Worm (Caenorhabditis elegans) whole organism, mixed stage, embryonic: ENCODE measurements around the gene K04C2.8.
A peak's percentile ranks its signal among the peaks of the same experiment; 100 is the strongest.

Experiments
- M03D4.4 ChIP-seq: sonication (generic microtip); optimal IDR thresholded peaks from 2 replicates; lab custom pipeline; 2017; ENCODE audit warnings: mild to moderate bottlenecking, missing genetic modification characterization, missing compliant biosample characterization
- bed-3 ChIP-seq: fragments of 200-800 bp; sonication (Bioruptor generic); optimal IDR thresholded peaks from 3 replicates; lab custom pipeline; 2018; ENCODE audit warnings: mild to moderate bottlenecking, missing genetic modification characterization, moderate library complexity, missing compliant biosample characterization
- ceh-43 ChIP-seq: fragments of 200-800 bp; sonication (Bioruptor generic); optimal IDR thresholded peaks from 2 replicates; lab custom pipeline; 2018; ENCODE audit warnings: mild to moderate bottlenecking, missing genetic modification characterization, moderate library complexity, missing compliant biosample characterization
- ces-1 ChIP-seq: fragments of 150-350 bp; optimal IDR thresholded peaks from 2 replicates; lab custom pipeline; 2014; ENCODE audit warnings: missing biosample characterization, missing genetic modification reagents, missing genetic modification characterization
- flh-1 ChIP-seq: fragments of 200-800 bp; sonication (Bioruptor generic); optimal IDR thresholded peaks from 2 replicates; lab custom pipeline; 2018; ENCODE audit warnings: mild to moderate bottlenecking, missing genetic modification characterization, moderate library complexity, missing compliant biosample characterization
- ham-2 ChIP-seq: fragments of 200-800 bp; sonication (Bioruptor generic); optimal IDR thresholded peaks from 2 replicates; lab custom pipeline; 2018; ENCODE audit warnings: mild to moderate bottlenecking, missing genetic modification characterization, missing compliant biosample characterization
- hlh-1 ChIP-seq: fragments of 150-350 bp; optimal IDR thresholded peaks from 2 replicates; lab custom pipeline; 2014; ENCODE audit warnings: missing biosample characterization, missing genetic modification reagents, missing genetic modification characterization
- lin-13 ChIP-seq: fragments of 150-350 bp; optimal IDR thresholded peaks from 2 replicates; lab custom pipeline; 2014; ENCODE audit warnings: missing biosample characterization, missing genetic modification characterization
- lin-32 ChIP-seq: fragments of 200-800 bp; sonication (Bioruptor generic); optimal IDR thresholded peaks from 2 replicates; lab custom pipeline; 2018; ENCODE audit warnings: mild to moderate bottlenecking, missing genetic modification characterization, missing compliant biosample characterization
- lsy-2 ChIP-seq: fragments of 150-350 bp; optimal IDR thresholded peaks from 2 replicates; lab custom pipeline; 2014; ENCODE audit warnings: missing biosample characterization, missing genetic modification characterization
- mep-1 ChIP-seq: fragments of 150-350 bp; optimal IDR thresholded peaks from 2 replicates; lab custom pipeline; 2017; ENCODE audit warnings: missing biosample characterization, missing genetic modification reagents, missing genetic modification characterization, inconsistent platforms
- nhr-12 ChIP-seq: fragments of 150-350 bp; optimal IDR thresholded peaks from 2 replicates; lab custom pipeline; 2014; ENCODE audit warnings: missing biosample characterization, missing genetic modification characterization
- nhr-2 ChIP-seq: fragments of 150-350 bp; optimal IDR thresholded peaks from 2 replicates; lab custom pipeline; 2014; ENCODE audit warnings: missing biosample characterization, missing genetic modification characterization
- nhr-28 ChIP-seq: fragments of 150-350 bp; optimal IDR thresholded peaks from 2 replicates; lab custom pipeline; 2014; ENCODE audit warnings: missing biosample characterization, missing genetic modification characterization
- nhr-76 ChIP-seq: sonication (generic microtip); optimal IDR thresholded peaks from 2 replicates; lab custom pipeline; 2017; ENCODE audit warnings: missing biosample characterization, missing genetic modification characterization
- sem-2 ChIP-seq: fragments of 200-800 bp; sonication (Bioruptor generic); optimal IDR thresholded peaks from 2 replicates; lab custom pipeline; 2018; ENCODE audit warnings: mild to moderate bottlenecking, missing genetic modification characterization, missing compliant biosample characterization
- snpc-4 ChIP-seq: fragments of 150-350 bp; optimal IDR thresholded peaks from 2 replicates; lab custom pipeline; 2014; ENCODE audit warnings: missing biosample characterization, missing genetic modification characterization
- sptf-1 ChIP-seq: sonication (generic microtip); optimal IDR thresholded peaks from 2 replicates; lab custom pipeline; 2017; ENCODE audit warnings: mild to moderate bottlenecking, missing genetic modification characterization, moderate library complexity, missing compliant biosample characterization
- tbx-8 ChIP-seq: fragments of 200-800 bp; sonication (Bioruptor generic); optimal IDR thresholded peaks from 2 replicates; lab custom pipeline; 2018; ENCODE audit warnings: mild to moderate bottlenecking, missing genetic modification characterization, moderate library complexity, missing compliant biosample characterization
- unc-120 ChIP-seq: sonication (generic microtip); optimal IDR thresholded peaks from 2 replicates; lab custom pipeline; 2017; ENCODE audit warnings: missing genetic modification characterization, missing compliant biosample characterization; ENCODE audit not compliant: poor library complexity, severe bottlenecking
- unc-62 ChIP-seq: fragments of 150-350 bp; optimal IDR thresholded peaks from 2 replicates; lab custom pipeline; 2014; ENCODE audit warnings: missing biosample characterization, missing genetic modification reagents, missing genetic modification characterization
- zip-8 ChIP-seq: fragments of 150-350 bp; optimal IDR thresholded peaks from 2 replicates; lab custom pipeline; 2014; ENCODE audit warnings: missing biosample characterization, missing genetic modification characterization
- ztf-11 ChIP-seq: fragments of 150-350 bp; optimal IDR thresholded peaks from 2 replicates; lab custom pipeline; 2014; ENCODE audit warnings: missing biosample characterization, missing genetic modification characterization

K04C2.8 gene

ce11 chrIII:6869268-6869667, 828 bp upstream of the K04C2.8 start, which contains the start of the genes cra-1 and kbp-1:
Gene cra-1 (minus strand): TSS chrIII:6869460.
Gene kbp-1 (plus strand): TSS chrIII:6869633.
- TF ChIP-seq unc-120 (tag; lab: Kevin White, UChicago) (peak; percentile 85), sem-2 (GFP tag; lab: Kevin White, UChicago) (no peak), lin-13 (tag; lab: Kevin White, UChicago) (peak; percentile 11), mep-1 (tag; lab: Kevin White, UChicago) (peak; percentile 58), lsy-2 (tag; lab: Kevin White, UChicago) (peak; percentile 48)

DNA sequence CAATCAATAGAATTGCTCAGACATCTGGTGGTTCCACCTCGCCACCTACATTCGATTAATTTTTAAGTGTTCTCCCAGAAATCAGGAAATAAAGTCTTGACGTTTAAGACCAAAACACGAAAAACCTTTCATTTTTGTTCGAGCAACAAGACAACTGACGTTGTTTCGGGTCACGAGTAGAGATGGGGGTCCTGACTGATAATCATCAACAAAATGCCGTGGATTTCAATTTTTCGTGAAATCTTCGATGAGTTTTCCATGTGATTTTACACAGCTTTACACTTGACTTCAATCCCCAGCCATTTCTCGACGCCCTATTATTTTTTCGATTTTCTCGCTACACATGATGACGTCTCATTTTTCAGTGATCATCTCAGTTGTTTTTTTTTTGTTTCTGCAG, 971 bp downstream of the K04C2.8 start:
- TF ChIP-seq nhr-28 (tag; lab: Kevin White, UChicago) (no peak), M03D4.4 (tag; lab: Kevin White, UChicago) (no peak), tbx-8 (GFP tag; lab: Kevin White, UChicago) (no peak), mep-1 (tag; lab: Kevin White, UChicago) (no peak), nhr-76 (tag; lab: Kevin White, UChicago) (no peak), unc-120 (tag; lab: Kevin White, UChicago) (no peak), sptf-1 (no peak), ceh-43 (no peak), hlh-1 (tag; lab: Kevin White, UChicago) (no peak), bed-3 (GFP tag; lab: Kevin White, UChicago) (no peak), unc-62 (GFP tag; lab: Kevin White, UChicago) (no peak)
- TF ChIP-seq, all 35 proteins: peak for 0

DNA sequence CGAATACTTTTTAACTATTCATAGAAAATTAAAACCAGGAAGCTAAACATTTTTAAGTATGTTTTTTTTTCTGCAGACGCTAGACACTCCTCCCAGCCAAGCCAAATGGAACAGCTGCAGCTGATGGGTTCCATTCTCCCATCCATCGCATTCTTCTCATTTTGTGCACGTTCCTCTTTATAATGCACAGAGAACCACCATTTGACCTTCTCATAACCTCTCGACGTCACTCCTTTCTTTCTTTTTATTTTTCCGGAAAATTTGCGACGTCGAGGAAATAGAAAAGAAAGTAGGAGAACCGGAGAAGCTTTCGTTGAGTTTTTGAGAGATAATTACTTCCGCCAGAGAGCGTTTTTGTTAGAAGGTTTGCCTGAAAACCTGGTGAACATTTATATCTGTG, 1.6 kb downstream of the K04C2.8 start:
- TF ChIP-seq nhr-2 (tag; lab: Kevin White, UChicago): peak; percentile 46
- no peak for TF ChIP-seq ces-1 (GFP tag; lab: Kevin White, UChicago)
- TF ChIP-seq flh-1 (GFP tag; lab: Kevin White, UChicago): no peak
- peak; percentile 52 for TF ChIP-seq hlh-1 (tag; lab: Kevin White, UChicago)

- TF ChIP-seq ham-2 (GFP tag; lab: Kevin White, UChicago): no peak
- no peak for TF ChIP-seq sptf-1
- TF ChIP-seq sem-2 (GFP tag; lab: Kevin White, UChicago): no peak
- TF ChIP-seq lin-32: no peak
- no peak for TF ChIP-seq tbx-8 (GFP tag; lab: Kevin White, UChicago)
- no peak for TF ChIP-seq lsy-2 (tag; lab: Kevin White, UChicago)
- no peak for TF ChIP-seq M03D4.4 (tag; lab: Kevin White, UChicago)
Measured at ce11 chrIII:6872534-6873150, 2.5 kb downstream of the K04C2.8 start, which contains the start of gene K04C2.3. Gene K04C2.3 (plus strand): TSS chrIII:6873089.

DNA sequence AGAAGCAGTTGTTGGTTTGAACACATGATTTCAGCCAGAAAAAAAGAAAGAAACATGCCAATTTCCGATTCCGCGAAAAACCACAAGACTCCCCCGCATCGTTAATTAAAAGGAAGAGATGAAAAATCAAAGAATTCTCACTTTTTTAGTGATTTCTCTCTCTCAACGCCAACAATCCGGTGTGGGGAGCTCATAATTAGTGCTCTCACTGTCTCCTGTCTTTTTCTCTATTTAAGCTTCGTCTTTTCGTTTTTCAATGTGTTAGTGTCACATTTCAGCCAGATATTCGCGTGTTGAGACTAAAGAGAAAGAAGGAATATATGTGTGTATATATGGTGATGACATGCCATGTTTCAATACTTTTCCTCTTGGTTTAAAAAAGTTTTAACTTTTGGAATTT, 3.6 kb downstream of the K04C2.8 start:
- no peak for TF ChIP-seq ham-2 (GFP tag; lab: Kevin White, UChicago)

DNA sequence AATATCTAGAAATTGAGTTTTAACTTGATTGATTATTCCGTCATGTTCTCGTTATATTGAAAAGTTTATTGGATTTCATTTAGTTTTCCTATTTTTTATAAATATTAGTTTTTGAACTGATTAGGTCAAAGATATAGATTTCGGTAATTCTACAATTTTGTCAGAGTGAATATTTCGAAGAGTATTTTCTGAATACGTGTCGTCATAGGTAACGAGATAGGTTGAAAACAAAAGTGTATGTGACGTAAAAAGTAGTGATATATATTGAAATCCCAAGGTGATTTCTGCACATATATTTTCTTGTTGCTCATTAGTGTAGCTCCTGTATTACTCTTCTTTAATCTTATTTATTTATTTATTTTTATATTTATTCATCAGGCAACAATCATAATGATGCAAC, 10.7 kb downstream of the K04C2.8 start, which contains the start of gene K04C2.7:
TSS of gene K04C2.7 (plus strand) at position 301 of the 400 bp plus-strand sequence.
- TF ChIP-seq tbx-8 (GFP tag; lab: Kevin White, UChicago) (no peak), ztf-11 (no peak), nhr-12 (tag; lab: Kevin White, UChicago) (no peak), hlh-1 (tag; lab: Kevin White, UChicago) (no peak), snpc-4 (tag; lab: Kevin White, UChicago) (no peak), zip-8 (tag; lab: Kevin White, UChicago) (no peak), flh-1 (GFP tag; lab: Kevin White, UChicago) (no peak), nhr-28 (tag; lab: Kevin White, UChicago) (no peak)

DNA sequence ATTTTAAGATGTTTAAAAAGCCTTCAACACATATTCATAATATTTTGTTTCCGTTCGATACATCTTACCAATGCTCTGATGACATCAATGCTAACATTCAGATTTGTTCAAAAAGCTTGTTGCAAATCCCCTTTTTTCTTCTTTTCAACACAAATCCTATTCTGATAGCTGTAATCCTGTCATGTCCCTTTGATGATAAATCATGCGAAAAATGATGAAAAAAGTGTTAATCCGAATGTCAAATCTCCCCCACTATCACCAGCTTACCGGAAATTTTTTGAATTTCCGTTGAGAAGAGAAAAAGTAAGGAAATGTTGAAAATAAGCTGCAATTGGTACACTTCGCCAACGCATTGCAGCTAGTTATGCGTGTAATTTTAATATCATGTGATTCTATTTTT, 11.6 kb downstream of the K04C2.8 start:
- no peak for TF ChIP-seq flh-1 (GFP tag; lab: Kevin White, UChicago)

DNA sequence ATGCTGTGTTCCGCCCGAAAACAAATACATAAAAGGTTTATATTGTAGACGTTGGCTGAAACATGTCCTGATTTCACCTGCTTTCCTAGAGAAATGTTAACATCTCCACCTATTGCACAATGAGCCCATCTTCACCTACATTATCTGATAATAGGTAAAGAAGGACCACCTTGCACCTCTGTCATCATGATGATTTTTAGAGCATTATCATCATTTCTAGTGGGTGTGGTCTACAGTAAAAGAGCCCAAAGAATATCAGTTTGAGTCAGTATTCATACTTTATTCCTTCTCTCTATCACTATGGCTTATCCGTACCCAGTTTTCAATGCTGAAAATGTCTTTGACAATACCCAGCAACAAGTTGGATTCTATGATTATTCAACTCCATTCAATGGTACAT, 14.1 kb downstream of the K04C2.8 start, which contains the start of gene med-2:
TSS of gene med-2 (plus strand) at position 301 of the 400 bp plus-strand sequence.
- no peak for TF ChIP-seq flh-1 (GFP tag; lab: Kevin White, UChicago)
